Worm (Caenorhabditis elegans) whole organism, mixed stage, embryonic: ENCODE results near the gene npp-1.

Source experiments
- M03D4.4 ChIP-seq: sonication (generic microtip); optimal IDR thresholded peaks from 2 replicates; lab custom pipeline; 2017; ENCODE audit warnings: mild to moderate bottlenecking, missing genetic modification characterization, missing compliant biosample characterization
- bed-3 ChIP-seq: fragments of 200-800 bp; sonication (Bioruptor generic); optimal IDR thresholded peaks from 3 replicates; lab custom pipeline; 2018; ENCODE audit warnings: mild to moderate bottlenecking, missing genetic modification characterization, moderate library complexity, missing compliant biosample characterization
- ceh-39 ChIP-seq: fragments of 150-350 bp; optimal IDR thresholded peaks from 2 replicates; lab custom pipeline; 2014; ENCODE audit warnings: missing biosample characterization, missing genetic modification characterization
- ceh-43 ChIP-seq: fragments of 200-800 bp; sonication (Bioruptor generic); optimal IDR thresholded peaks from 2 replicates; lab custom pipeline; 2018; ENCODE audit warnings: mild to moderate bottlenecking, missing genetic modification characterization, moderate library complexity, missing compliant biosample characterization
- ces-1 ChIP-seq: fragments of 150-350 bp; optimal IDR thresholded peaks from 2 replicates; lab custom pipeline; 2014; ENCODE audit warnings: missing biosample characterization, missing genetic modification reagents, missing genetic modification characterization
- cnd-1 ChIP-seq: fragments of 200-800 bp; sonication (Bioruptor generic); optimal IDR thresholded peaks from 2 replicates; lab custom pipeline; 2018; ENCODE audit warnings: mild to moderate bottlenecking, missing genetic modification characterization, missing compliant biosample characterization
- drap-1 ChIP-seq: fragments of 200-800 bp; sonication (Bioruptor generic); optimal IDR thresholded peaks from 3 replicates; lab custom pipeline; 2018; ENCODE audit warnings: mild to moderate bottlenecking, missing genetic modification characterization, missing compliant biosample characterization
- elt-1 ChIP-seq: sonication (generic microtip); optimal IDR thresholded peaks from 2 replicates; lab custom pipeline; 2017; ENCODE audit warnings: missing genetic modification characterization, mild to moderate bottlenecking, missing compliant biosample characterization, antibody characterized with exemption, moderate library complexity, borderline replicate concordance; ENCODE audit not compliant: insufficient read depth
- flh-1 ChIP-seq: fragments of 200-800 bp; sonication (Bioruptor generic); optimal IDR thresholded peaks from 2 replicates; lab custom pipeline; 2018; ENCODE audit warnings: mild to moderate bottlenecking, missing genetic modification characterization, moderate library complexity, missing compliant biosample characterization
- ham-2 ChIP-seq: fragments of 200-800 bp; sonication (Bioruptor generic); optimal IDR thresholded peaks from 2 replicates; lab custom pipeline; 2018; ENCODE audit warnings: mild to moderate bottlenecking, missing genetic modification characterization, missing compliant biosample characterization
- hlh-1 ChIP-seq: fragments of 150-350 bp; optimal IDR thresholded peaks from 2 replicates; lab custom pipeline; 2014; ENCODE audit warnings: missing biosample characterization, missing genetic modification reagents, missing genetic modification characterization
- lin-32 ChIP-seq: fragments of 200-800 bp; sonication (Bioruptor generic); optimal IDR thresholded peaks from 2 replicates; lab custom pipeline; 2018; ENCODE audit warnings: mild to moderate bottlenecking, missing genetic modification characterization, missing compliant biosample characterization
- lsy-2 ChIP-seq: fragments of 150-350 bp; optimal IDR thresholded peaks from 2 replicates; lab custom pipeline; 2014; ENCODE audit warnings: missing biosample characterization, missing genetic modification characterization
- mab-5 ChIP-seq: fragments of 150-350 bp; optimal IDR thresholded peaks from 2 replicates; lab custom pipeline; 2014; ENCODE audit warnings: missing biosample characterization, missing genetic modification characterization
- mep-1 ChIP-seq: fragments of 150-350 bp; optimal IDR thresholded peaks from 2 replicates; lab custom pipeline; 2017; ENCODE audit warnings: missing biosample characterization, missing genetic modification reagents, missing genetic modification characterization, inconsistent platforms
- mls-2 ChIP-seq: sonication (generic microtip); optimal IDR thresholded peaks from 2 replicates; lab custom pipeline; 2016; ENCODE audit warnings: mild to moderate bottlenecking, missing genetic modification characterization, moderate library complexity, missing compliant biosample characterization
- nhr-12 ChIP-seq: fragments of 150-350 bp; optimal IDR thresholded peaks from 2 replicates; lab custom pipeline; 2014; ENCODE audit warnings: missing biosample characterization, missing genetic modification characterization
- nhr-2 ChIP-seq: fragments of 150-350 bp; optimal IDR thresholded peaks from 2 replicates; lab custom pipeline; 2014; ENCODE audit warnings: missing biosample characterization, missing genetic modification characterization
- nhr-237 ChIP-seq: fragments of 150-350 bp; optimal IDR thresholded peaks from 2 replicates; lab custom pipeline; 2014; ENCODE audit warnings: missing biosample characterization, missing genetic modification characterization
- nhr-28 ChIP-seq: fragments of 150-350 bp; optimal IDR thresholded peaks from 2 replicates; lab custom pipeline; 2014; ENCODE audit warnings: missing biosample characterization, missing genetic modification characterization
- nhr-76 ChIP-seq: sonication (generic microtip); optimal IDR thresholded peaks from 2 replicates; lab custom pipeline; 2017; ENCODE audit warnings: missing biosample characterization, missing genetic modification characterization
- pha-4 ChIP-seq: fragments of 150-350 bp; optimal IDR thresholded peaks from 2 replicates; lab custom pipeline; 2018; ENCODE audit warnings: missing biosample characterization, missing genetic modification reagents, missing genetic modification characterization
- sem-2 ChIP-seq: fragments of 200-800 bp; sonication (Bioruptor generic); optimal IDR thresholded peaks from 2 replicates; lab custom pipeline; 2018; ENCODE audit warnings: mild to moderate bottlenecking, missing genetic modification characterization, missing compliant biosample characterization
- snpc-4 ChIP-seq: fragments of 150-350 bp; optimal IDR thresholded peaks from 2 replicates; lab custom pipeline; 2014; ENCODE audit warnings: missing biosample characterization, missing genetic modification characterization
- sptf-1 ChIP-seq: sonication (generic microtip); optimal IDR thresholded peaks from 2 replicates; lab custom pipeline; 2017; ENCODE audit warnings: mild to moderate bottlenecking, missing genetic modification characterization, moderate library complexity, missing compliant biosample characterization
- tbx-8 ChIP-seq: fragments of 200-800 bp; sonication (Bioruptor generic); optimal IDR thresholded peaks from 2 replicates; lab custom pipeline; 2018; ENCODE audit warnings: mild to moderate bottlenecking, missing genetic modification characterization, moderate library complexity, missing compliant biosample characterization
- unc-120 ChIP-seq: sonication (generic microtip); optimal IDR thresholded peaks from 2 replicates; lab custom pipeline; 2017; ENCODE audit warnings: missing genetic modification characterization, missing compliant biosample characterization; ENCODE audit not compliant: poor library complexity, severe bottlenecking
- unc-62 ChIP-seq: fragments of 150-350 bp; optimal IDR thresholded peaks from 2 replicates; lab custom pipeline; 2014; ENCODE audit warnings: missing biosample characterization, missing genetic modification reagents, missing genetic modification characterization
- zip-8 ChIP-seq: fragments of 150-350 bp; optimal IDR thresholded peaks from 2 replicates; lab custom pipeline; 2014; ENCODE audit warnings: missing biosample characterization, missing genetic modification characterization
- ztf-11 ChIP-seq: fragments of 150-350 bp; optimal IDR thresholded peaks from 2 replicates; lab custom pipeline; 2014; ENCODE audit warnings: missing biosample characterization, missing genetic modification characterization

The npp-1 gene

ce11 chrIV:9855712-9856111 lies 2.6 kb upstream of the npp-1 start, which contains the start of gene K07F5.12:
Gene K07F5.12 (plus strand): TSS chrIV:9856012.
- TF ChIP-seq sem-2 (no peak), lin-32 (GFP tag; lab: Kevin White, UChicago) (no peak), cnd-1 (tag; lab: Kevin White, UChicago) (no peak)

DNA sequence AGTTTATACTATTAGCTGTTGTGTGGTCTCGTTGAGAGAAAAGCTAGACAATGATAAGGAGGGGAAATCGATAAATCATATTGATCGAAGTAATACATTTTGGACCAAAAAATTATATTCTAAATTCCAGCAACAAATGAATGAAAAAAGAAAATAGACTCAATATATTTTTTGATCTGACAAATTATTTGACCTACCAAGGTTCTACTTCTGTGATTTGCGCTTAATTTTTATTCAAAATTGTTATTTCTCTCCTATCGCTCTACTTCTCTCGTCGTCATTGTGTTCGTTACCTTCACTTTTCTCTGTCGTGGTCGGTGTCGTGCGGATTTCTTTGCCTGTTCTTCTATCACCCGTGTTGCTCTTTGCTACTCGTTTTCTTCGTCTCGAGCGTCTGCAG lies 682 bp downstream of the npp-1 start:
- TF ChIP-seq drap-1 (GFP tag; lab: Kevin White, UChicago) = no peak
- no peak for TF ChIP-seq ces-1 (GFP tag; lab: Kevin White, UChicago)
- TF ChIP-seq bed-3 (GFP tag; lab: Kevin White, UChicago) = no peak
- TF ChIP-seq, all 35 proteins: peak for 0

- TF ChIP-seq ceh-43 (GFP tag; lab: Kevin White, UChicago) (no peak), bed-3 (GFP tag; lab: Kevin White, UChicago) (no peak), ceh-39 (tag; lab: Kevin White, UChicago) (no peak), lin-32 (GFP tag; lab: Kevin White, UChicago) (no peak), unc-120 (no peak), nhr-237 (tag; lab: Kevin White, UChicago) (no peak), hlh-1 (no peak), nhr-28 (tag; lab: Kevin White, UChicago) (no peak), M03D4.4 (tag; lab: Kevin White, UChicago) (no peak), tbx-8 (GFP tag; lab: Kevin White, UChicago) (no peak), mep-1 (tag; lab: Kevin White, UChicago) (no peak), sem-2 (no peak), mab-5 (tag; lab: Kevin White, UChicago) (no peak), nhr-12 (tag; lab: Kevin White, UChicago) (no peak), flh-1 (GFP tag; lab: Kevin White, UChicago) (no peak), pha-4 (tag; lab: Kevin White, UChicago) (no peak), cnd-1 (tag; lab: Kevin White, UChicago) (no peak)
These were observed 3.6 kb downstream of the npp-1 start, which contains the start of gene K07F5.14 for ce11 chrIV:9861921-9862320. Gene K07F5.14 (plus strand): TSS chrIV:9862221.

DNA sequence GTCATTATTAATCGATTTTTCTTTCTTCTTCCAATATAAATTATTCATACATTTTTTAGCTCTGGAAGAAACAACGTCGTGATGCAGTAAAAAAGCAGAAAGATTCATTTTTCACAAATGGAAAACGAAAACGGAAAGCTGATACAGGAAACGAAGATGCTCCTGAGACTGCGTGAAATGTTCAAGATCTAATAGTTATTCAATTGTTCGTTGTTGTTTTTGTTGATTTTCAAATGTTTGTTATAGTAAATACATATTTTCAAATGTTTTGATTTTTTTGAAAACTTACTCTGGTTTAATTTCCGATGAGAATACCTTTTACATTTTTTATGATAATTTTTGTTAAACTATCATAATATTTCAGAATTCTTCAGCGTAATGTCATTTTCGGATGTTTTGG lies 5.5 kb downstream of the npp-1 start, which contains the start of gene K07F5.16:
TSS of gene K07F5.16 (plus strand) at position 301 of the 400 bp plus-strand sequence.
- TF ChIP-seq nhr-237 (tag; lab: Kevin White, UChicago) (no peak), flh-1 (GFP tag; lab: Kevin White, UChicago) (no peak), bed-3 (GFP tag; lab: Kevin White, UChicago) (no peak), lin-32 (GFP tag; lab: Kevin White, UChicago) (no peak), elt-1 (tag; lab: Kevin White, UChicago) (no peak), nhr-12 (tag; lab: Kevin White, UChicago) (no peak), ham-2 (GFP tag; lab: Kevin White, UChicago) (no peak), mls-2 (no peak), ztf-11 (tag; lab: Kevin White, UChicago) (no peak), nhr-28 (tag; lab: Kevin White, UChicago) (no peak), unc-120 (no peak)

ce11 chrIV:9864778-9865177 lies 6.5 kb downstream of the npp-1 start, which contains the start of the genes K07F5.15 and K07F5.22:
Gene K07F5.15 (plus strand): TSS chrIV:9865078.
Gene K07F5.22 (plus strand): TSS chrIV:9865078.
- TF ChIP-seq sptf-1 (no peak), nhr-28 (tag; lab: Kevin White, UChicago) (no peak), cnd-1 (tag; lab: Kevin White, UChicago) (no peak), ham-2 (GFP tag; lab: Kevin White, UChicago) (no peak), nhr-12 (tag; lab: Kevin White, UChicago) (no peak), nhr-2 (tag; lab: Kevin White, UChicago) (no peak), flh-1 (GFP tag; lab: Kevin White, UChicago) (no peak), pha-4 (tag; lab: Kevin White, UChicago) (no peak), elt-1 (tag; lab: Kevin White, UChicago) (no peak), M03D4.4 (tag; lab: Kevin White, UChicago) (no peak), nhr-76 (tag; lab: Kevin White, UChicago) (no peak), bed-3 (GFP tag; lab: Kevin White, UChicago) (no peak), unc-62 (no peak), zip-8 (tag; lab: Kevin White, UChicago) (no peak), lsy-2 (tag; lab: Kevin White, UChicago) (no peak), lin-32 (GFP tag; lab: Kevin White, UChicago) (no peak), snpc-4 (tag; lab: Kevin White, UChicago) (no peak), unc-120 (no peak), ces-1 (GFP tag; lab: Kevin White, UChicago) (no peak), ceh-39 (tag; lab: Kevin White, UChicago) (no peak)
